Worm (Caenorhabditis elegans) whole organism, late embryonic: ENCODE measurements around the gene Y67A10A.11.
A peak's percentile ranks its signal among the peaks of the same experiment; 100 is the strongest.

Experiments used
- C08G9.2 ChIP-seq: sonication (generic microtip); optimal IDR thresholded peaks from 2 replicates; lab custom pipeline; 2016; ENCODE audit warnings: mild to moderate bottlenecking, missing genetic modification characterization, moderate library complexity, missing compliant biosample characterization
- C38D4.7 ChIP-seq: fragments of 200-800 bp; sonication (Bioruptor generic); optimal IDR thresholded peaks from 2 replicates; lab custom pipeline; 2018; ENCODE audit warnings: mild to moderate bottlenecking, missing genetic modification characterization, moderate library complexity, missing compliant biosample characterization
- T23F11.4 ChIP-seq: fragments of 200-800 bp; sonication (Bioruptor generic); optimal IDR thresholded peaks from 2 replicates; lab custom pipeline; 2018; ENCODE audit warnings: mild to moderate bottlenecking, missing genetic modification characterization, missing compliant biosample characterization
- ceh-14 ChIP-seq: sonication (generic microtip); optimal IDR thresholded peaks from 2 replicates; lab custom pipeline; 2016; ENCODE audit warnings: missing genotype, missing genetic modification characterization, missing compliant biosample characterization
- ceh-18 ChIP-seq: sonication (generic microtip); optimal IDR thresholded peaks from 2 replicates; lab custom pipeline; 2016; ENCODE audit warnings: missing genetic modification characterization, missing compliant biosample characterization
- ceh-22 ChIP-seq: sonication (generic microtip); optimal IDR thresholded peaks from 2 replicates; lab custom pipeline; 2017; ENCODE audit warnings: missing biosample characterization, missing genetic modification characterization
- ceh-24 ChIP-seq: sonication (generic microtip); optimal IDR thresholded peaks from 2 replicates; lab custom pipeline; 2016; ENCODE audit warnings: mild to moderate bottlenecking, missing genetic modification characterization, missing compliant biosample characterization
- ceh-30 ChIP-seq: fragments of 150-350 bp; optimal IDR thresholded peaks from 2 replicates; lab custom pipeline; 2014; ENCODE audit warnings: missing biosample characterization, missing genetic modification characterization
- ceh-48 ChIP-seq: sonication (generic microtip); optimal IDR thresholded peaks from 2 replicates; lab custom pipeline; 2016; ENCODE audit warnings: missing genetic modification characterization, inconsistent platforms, missing compliant biosample characterization
- ceh-6 ChIP-seq: fragments of 200-800 bp; sonication (Bioruptor generic); optimal IDR thresholded peaks from 2 replicates; lab custom pipeline; 2018; ENCODE audit warnings: mild to moderate bottlenecking, missing genetic modification characterization, missing compliant biosample characterization
- ceh-9 ChIP-seq: sonication (generic microtip); optimal IDR thresholded peaks from 2 replicates; lab custom pipeline; 2016; ENCODE audit warnings: mild to moderate bottlenecking, missing genetic modification characterization, inconsistent platforms, missing compliant biosample characterization
- che-1 ChIP-seq: sonication (generic microtip); optimal IDR thresholded peaks from 2 replicates; lab custom pipeline; 2016; ENCODE audit warnings: mild to moderate bottlenecking, missing genetic modification characterization, missing compliant biosample characterization
- dmd-4 ChIP-seq: sonication (generic microtip); optimal IDR thresholded peaks from 2 replicates; lab custom pipeline; 2016; ENCODE audit warnings: borderline replicate concordance, missing genetic modification characterization, missing compliant biosample characterization
- dve-1 ChIP-seq: sonication (generic microtip); optimal IDR thresholded peaks from 2 replicates; lab custom pipeline; 2017; ENCODE audit warnings: antibody characterized with exemption, mild to moderate bottlenecking, missing genetic modification characterization, missing compliant biosample characterization
- elt-2 ChIP-seq: sonication (generic microtip); optimal IDR thresholded peaks from 2 replicates; lab custom pipeline; 2016; ENCODE audit warnings: missing genetic modification reagents, missing genetic modification characterization, missing compliant biosample characterization
- elt-4 ChIP-seq: sonication (generic microtip); optimal IDR thresholded peaks from 2 replicates; lab custom pipeline; 2016; ENCODE audit warnings: missing genetic modification characterization, missing compliant biosample characterization
- fax-1 ChIP-seq: sonication (generic microtip); optimal IDR thresholded peaks from 2 replicates; lab custom pipeline; 2016; ENCODE audit warnings: missing genotype, missing genetic modification characterization, missing compliant biosample characterization
- fkh-10 ChIP-seq: fragments of 150-350 bp; optimal IDR thresholded peaks from 2 replicates; lab custom pipeline; 2014; ENCODE audit warnings: missing biosample characterization, missing genetic modification reagents, missing genetic modification characterization
- fkh-6 ChIP-seq: sonication (generic microtip); optimal IDR thresholded peaks from 2 replicates; lab custom pipeline; 2016; ENCODE audit warnings: missing genetic modification characterization, missing compliant biosample characterization
- gmeb-2 ChIP-seq: sonication (generic microtip); optimal IDR thresholded peaks from 2 replicates; lab custom pipeline; 2016; ENCODE audit warnings: missing genetic modification characterization, inconsistent platforms, missing compliant biosample characterization
- hlh-30 ChIP-seq: sonication (generic microtip); optimal IDR thresholded peaks from 2 replicates; lab custom pipeline; 2017; ENCODE audit warnings: antibody characterized with exemption, missing genetic modification characterization, missing compliant biosample characterization; ENCODE audit not compliant: insufficient read depth
- hlh-6 ChIP-seq: sonication (generic microtip); optimal IDR thresholded peaks from 2 replicates; lab custom pipeline; 2016; ENCODE audit warnings: missing genotype, missing genetic modification characterization, missing compliant biosample characterization
- hlh-8 ChIP-seq: sonication (generic microtip); optimal IDR thresholded peaks from 2 replicates; lab custom pipeline; 2016; ENCODE audit warnings: missing genotype, missing genetic modification characterization, missing compliant biosample characterization
- lim-6 ChIP-seq: sonication (generic microtip); optimal IDR thresholded peaks from 2 replicates; lab custom pipeline; 2016; ENCODE audit warnings: missing genetic modification characterization, missing compliant biosample characterization
- mec-3 ChIP-seq: sonication (generic microtip); optimal IDR thresholded peaks from 2 replicates; lab custom pipeline; 2016; ENCODE audit warnings: borderline replicate concordance, missing genetic modification characterization, missing compliant biosample characterization
- nfya-1 ChIP-seq: sonication (generic microtip); optimal IDR thresholded peaks from 2 replicates; lab custom pipeline; 2017; ENCODE audit warnings: missing genetic modification characterization, mild to moderate bottlenecking, missing compliant biosample characterization, antibody characterized with exemption, moderate library complexity
- nhr-11 ChIP-seq: fragments of 150-350 bp; optimal IDR thresholded peaks from 2 replicates; lab custom pipeline; 2014; ENCODE audit warnings: missing biosample characterization, missing genetic modification characterization
- npax-4 ChIP-seq: sonication (generic microtip); optimal IDR thresholded peaks from 2 replicates; lab custom pipeline; 2016; ENCODE audit warnings: missing genetic modification characterization, missing compliant biosample characterization
- pax-1 ChIP-seq: fragments of 150-350 bp; optimal IDR thresholded peaks from 2 replicates; lab custom pipeline; 2014; ENCODE audit warnings: missing biosample characterization, missing genetic modification characterization
- pqm-1 ChIP-seq: sonication (generic microtip); optimal IDR thresholded peaks from 2 replicates; lab custom pipeline; 2016; ENCODE audit warnings: missing genetic modification characterization, missing compliant biosample characterization
- pros-1 ChIP-seq: fragments of 150-350 bp; optimal IDR thresholded peaks from 2 replicates; lab custom pipeline; 2014; ENCODE audit warnings: missing biosample characterization, missing genetic modification reagents, missing genetic modification characterization
- ref-2 ChIP-seq: sonication (generic microtip); optimal IDR thresholded peaks from 2 replicates; lab custom pipeline; 2016; ENCODE audit warnings: missing genetic modification characterization, missing compliant biosample characterization
- rnt-1 ChIP-seq: sonication (generic microtip); optimal IDR thresholded peaks from 2 replicates; lab custom pipeline; 2016; ENCODE audit warnings: missing genetic modification characterization, missing compliant biosample characterization
- sox-2 ChIP-seq: fragments of 200-800 bp; sonication (Bioruptor generic); IDR thresholded peaks from 2 replicates; pipeline ENCODE4 v1.3.6; 2022; ENCODE audit warnings: missing genetic modification reagents, missing genetic modification characterization, missing compliant biosample characterization
- tbx-2 ChIP-seq: sonication (generic microtip); optimal IDR thresholded peaks from 2 replicates; lab custom pipeline; 2016; ENCODE audit warnings: missing genetic modification characterization, missing compliant biosample characterization
- tbx-7 ChIP-seq: sonication (generic microtip); optimal IDR thresholded peaks from 2 replicates; lab custom pipeline; 2016; ENCODE audit warnings: missing genotype, missing genetic modification characterization, missing compliant biosample characterization
- unc-3 ChIP-seq, 2 experiments: fragments of 200-800 bp in 1 of 2; sonication (Bioruptor generic) in 1 of 2; sonication (generic microtip) in 1 of 2; conservative IDR thresholded peaks in 1 of 2; optimal IDR thresholded peaks in 1 of 2; 2 replicates each; pipeline versions ENCODE4 v1.3.6 to Lab custom; 2016 to 2022; ENCODE audit warnings: missing compliant biosample characterization in 2 of 2, missing genetic modification characterization in 2 of 2, missing genetic modification reagents in 1 of 2
- unc-86 ChIP-seq: sonication (generic microtip); optimal IDR thresholded peaks from 2 replicates; lab custom pipeline; 2016; ENCODE audit warnings: missing genetic modification characterization, missing compliant biosample characterization
- zip-5 ChIP-seq: sonication (generic microtip); optimal IDR thresholded peaks from 2 replicates; lab custom pipeline; 2016; ENCODE audit warnings: missing genetic modification characterization, missing compliant biosample characterization

Gene Y67A10A.11

DNA sequence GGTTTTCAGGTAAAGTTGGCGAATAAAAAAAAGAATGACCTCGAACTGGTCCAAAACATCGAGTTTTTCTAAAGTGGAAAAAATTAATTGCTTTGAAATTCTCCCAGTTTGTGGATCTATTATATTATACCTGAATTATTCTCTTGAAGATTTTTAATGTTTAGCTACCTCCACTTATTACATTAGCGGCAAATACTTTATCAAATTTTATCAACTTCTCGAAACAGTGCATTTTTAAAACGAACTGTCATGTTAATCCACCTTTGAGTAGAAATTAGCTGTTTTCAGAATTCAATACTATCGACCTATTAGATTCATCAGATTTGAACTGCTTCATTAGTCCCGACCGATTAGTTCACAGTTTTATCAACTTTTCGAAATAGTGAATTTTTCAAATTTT lies 21.7 kb upstream of the Y67A10A.11 start:
- TF ChIP-seq unc-86 (tag; lab: Kevin White, UChicago) (no peak), C08G9.2 (tag; lab: Kevin White, UChicago) (no peak), hlh-30 (tag; lab: Kevin White, UChicago) (no peak), ceh-48 (no peak), T23F11.4 (GFP tag; lab: Kevin White, UChicago) (no peak), ceh-14 (no peak), ceh-30 (tag; lab: Kevin White, UChicago) (no peak), pros-1 (tag; lab: Kevin White, UChicago) (no peak), hlh-6 (tag; lab: Kevin White, UChicago) (no peak), pqm-1 (tag; lab: Kevin White, UChicago) (no peak), gmeb-2 (no peak)

DNA sequence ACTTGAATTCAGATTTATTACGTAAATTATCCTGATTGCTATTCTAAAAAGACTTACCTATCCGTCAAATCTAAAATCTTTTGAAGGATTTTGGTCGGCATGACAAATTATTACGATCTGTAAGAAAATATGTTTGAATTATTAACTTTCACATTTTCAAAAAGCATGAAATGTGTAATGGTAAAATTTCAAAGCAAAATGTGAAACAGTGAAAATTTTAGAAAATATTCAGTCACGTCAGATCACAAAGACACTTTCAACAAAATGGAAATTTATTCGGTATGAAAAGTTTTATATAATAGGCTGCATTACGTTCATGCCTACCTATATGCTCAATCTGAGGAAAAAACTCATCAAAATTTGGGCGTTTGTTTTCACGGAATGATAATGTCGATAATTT lies 18.1 kb upstream of the Y67A10A.11 start, which contains the start of gene fbxa-126:
Gene fbxa-126 (minus strand): TSS at position 101 of the 400 bp plus-strand sequence.
- TF ChIP-seq ceh-6 (GFP tag; lab: Kevin White, UChicago) (no peak), dmd-4 (tag; lab: Kevin White, UChicago) (no peak), hlh-30 (tag; lab: Kevin White, UChicago) (no peak), ceh-14 (no peak), ceh-22 (tag; lab: Kevin White, UChicago) (no peak), mec-3 (tag; lab: Kevin White, UChicago) (no peak), gmeb-2 (no peak)

- TF ChIP-seq unc-86 (tag; lab: Kevin White, UChicago) (no peak), fkh-6 (tag; lab: Kevin White, UChicago) (no peak), pax-1 (tag; lab: Kevin White, UChicago) (no peak), pqm-1 (tag; lab: Kevin White, UChicago) (no peak), che-1 (tag; lab: Kevin White, UChicago) (no peak)
Observed at ce11 chrIV:14326283-14326682, 13.5 kb upstream of the Y67A10A.11 start, which contains the start of gene fbxa-83. fbxa-83 (minus strand) TSS chrIV:14326383.

DNA sequence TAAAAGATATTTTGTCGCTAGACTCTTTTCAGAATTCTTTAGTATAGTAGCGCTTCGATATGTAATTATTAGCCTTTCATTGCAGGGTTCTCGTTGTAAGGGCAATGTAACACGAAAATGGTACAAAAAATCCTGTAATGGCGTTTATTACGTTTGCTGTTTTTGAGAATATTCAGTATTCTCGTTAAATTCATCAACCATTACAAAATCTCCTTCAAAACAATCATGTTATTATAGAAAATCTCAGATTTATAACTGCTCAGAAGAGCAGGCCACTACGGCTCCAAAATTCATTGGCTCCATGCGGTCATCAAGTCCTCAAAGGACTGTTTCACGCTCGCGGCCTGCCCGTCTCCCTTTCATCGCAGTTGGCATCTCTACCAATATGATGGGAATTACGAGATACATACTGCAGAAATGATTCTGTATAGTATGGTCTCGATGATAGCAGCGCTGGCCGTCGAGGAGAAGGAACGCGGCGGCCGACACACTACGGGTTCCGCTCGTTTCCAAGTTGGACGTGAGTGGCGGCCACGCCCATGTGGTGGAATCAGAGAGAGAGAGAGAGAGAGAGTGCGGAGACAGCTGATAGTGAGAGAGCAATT lies 13.0 kb upstream of the Y67A10A.11 start:
- TF ChIP-seq nfya-1 (tag; lab: Kevin White, UChicago) (peak; percentile 17), tbx-2 (tag; lab: Kevin White, UChicago) (peak; percentile 53), dve-1 (peak; percentile 32), ref-2 (tag; lab: Kevin White, UChicago) (peak; percentile 43), lim-6 (tag; lab: Kevin White, UChicago) (no peak), rnt-1 (tag; lab: Kevin White, UChicago) (peak; percentile 7), nhr-11 (tag; lab: Kevin White, UChicago) (no peak), elt-2 (peak; percentile 48), ceh-18 (tag; lab: Kevin White, UChicago) (peak; percentile 19), hlh-8 (tag; lab: Kevin White, UChicago) (peak; percentile 20), unc-86 (tag; lab: Kevin White, UChicago) (no peak)

DNA sequence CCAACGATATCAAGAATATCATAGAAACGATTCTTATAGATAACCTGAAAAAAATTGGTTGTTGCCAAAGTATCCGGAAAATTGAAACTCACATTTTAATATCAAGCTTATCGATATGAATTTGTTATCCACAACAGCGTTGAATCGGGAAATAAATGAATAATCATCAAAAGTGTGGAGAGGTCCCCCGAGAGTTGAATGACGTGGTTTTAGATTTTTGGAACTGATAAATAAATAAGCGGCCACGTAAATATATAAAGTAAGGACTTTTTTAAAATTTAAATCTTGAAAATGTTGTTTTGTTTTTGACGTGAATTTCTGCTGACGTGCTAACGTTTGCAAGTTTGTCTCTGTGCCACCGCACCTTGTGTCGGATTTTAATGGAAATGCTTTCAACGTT lies 5.4 kb upstream of the Y67A10A.11 start, which contains the start of gene Y67A10A.3:
Gene Y67A10A.3 (minus strand): TSS at position 101 of the 400 bp plus-strand sequence.
- TF ChIP-seq pqm-1 (tag; lab: Kevin White, UChicago) = no peak
- no peak for TF ChIP-seq elt-4 (tag; lab: Kevin White, UChicago)
- TF ChIP-seq unc-3 (GFP tag; conservative IDR thresholded peaks at IDR 0.05; lab: Robert Waterston, UW) = no peak
- no peak for TF ChIP-seq unc-3 (tag; optimal IDR thresholded peaks at IDR 0.05; lab: Kevin White, UChicago)
- TF ChIP-seq ceh-22 (tag; lab: Kevin White, UChicago) = no peak
- no peak for TF ChIP-seq zip-5 (tag; lab: Kevin White, UChicago)
- no peak for TF ChIP-seq che-1 (tag; lab: Kevin White, UChicago)
- no peak for TF ChIP-seq sox-2
- TF ChIP-seq fkh-10 (GFP tag; lab: Kevin White, UChicago) = no peak
- TF ChIP-seq ceh-24 (tag; lab: Kevin White, UChicago) = no peak
- TF ChIP-seq hlh-8 (tag; lab: Kevin White, UChicago) = no peak
- TF ChIP-seq fkh-6 (tag; lab: Kevin White, UChicago) = no peak
- TF ChIP-seq pax-1 (tag; lab: Kevin White, UChicago) = no peak
- no peak for TF ChIP-seq npax-4 (tag; lab: Kevin White, UChicago)
- no peak for TF ChIP-seq C38D4.7 (GFP tag; lab: Kevin White, UChicago)
- TF ChIP-seq dve-1 = no peak
- no peak for TF ChIP-seq fax-1 (tag; lab: Kevin White, UChicago)
- TF ChIP-seq tbx-7 = no peak
- no peak for TF ChIP-seq elt-2
- no peak for TF ChIP-seq ceh-9 (tag; lab: Kevin White, UChicago)
